Fruit fly (Drosophila melanogaster) whole organism, prepupa: ENCODE results near the gene Mer.

ENCODE experiments used
- Blimp-1 ChIP-seq: fragments of 200-800 bp; sonication (Bioruptor generic); optimal IDR thresholded peaks from 3 replicates; lab custom pipeline; 2017; ENCODE audit warnings: missing biosample characterization, missing genetic modification characterization, mild to moderate bottlenecking, moderate library complexity, missing genetic modification reagents
- CG10631 ChIP-seq: fragments of 200-800 bp; sonication (Bioruptor generic); optimal IDR thresholded peaks from 2 replicates; lab custom pipeline; 2016; ENCODE audit warnings: missing biosample characterization, missing genetic modification characterization
- CG11294 ChIP-seq: fragments of 200-800 bp; sonication (Bioruptor generic); IDR thresholded peaks from 2 replicates; pipeline ENCODE4 v1.3.6; 2022; ENCODE audit warnings: missing biosample characterization, missing genetic modification characterization
- CG11902 ChIP-seq: fragments of 200-800 bp; sonication (Bioruptor generic); optimal IDR thresholded peaks from 3 replicates; lab custom pipeline; 2016; ENCODE audit warnings: missing biosample characterization, missing genetic modification characterization
- CG15336 ChIP-seq: fragments of 200-800 bp; sonication (Bioruptor generic); IDR thresholded peaks from 2 replicates; pipeline ENCODE4 v1.3.6; 2022; ENCODE audit warnings: missing biosample characterization, missing genetic modification characterization
- CG1621 ChIP-seq: fragments of 200-800 bp; sonication (Bioruptor generic); optimal IDR thresholded peaks from 3 replicates; lab custom pipeline; 2018; ENCODE audit warnings: missing biosample characterization, mild to moderate bottlenecking, missing genetic modification characterization
- CG16779 ChIP-seq: fragments of 200-800 bp; sonication (Bioruptor generic); optimal IDR thresholded peaks from 3 replicates; lab custom pipeline; 2017; ENCODE audit warnings: missing biosample characterization, mild to moderate bottlenecking, missing genetic modification characterization
- CG3032 ChIP-seq: fragments of 200-800 bp; optimal IDR thresholded peaks from 2 replicates; lab custom pipeline; 2019; ENCODE audit warnings: missing biosample characterization, mild to moderate bottlenecking, missing genetic modification characterization, moderate library complexity
- CG31627 ChIP-seq: fragments of 200-800 bp; sonication (Bioruptor generic); optimal IDR thresholded peaks from 3 replicates; lab custom pipeline; 2016; ENCODE audit warnings: missing biosample characterization, missing genetic modification characterization
- CG34406 ChIP-seq: fragments of 200-800 bp; sonication (Bioruptor generic); optimal IDR thresholded peaks from 3 replicates; lab custom pipeline; 2016; ENCODE audit warnings: missing biosample characterization, missing genetic modification characterization
- CG3919 ChIP-seq: fragments of 200-800 bp; sonication (Bioruptor generic); optimal IDR thresholded peaks from 3 replicates; lab custom pipeline; 2016; ENCODE audit warnings: missing biosample characterization, missing genetic modification characterization
- CG4318 ChIP-seq: fragments of 200-800 bp; sonication (Bioruptor generic); optimal IDR thresholded peaks from 3 replicates; lab custom pipeline; 2017; ENCODE audit warnings: missing biosample characterization, mild to moderate bottlenecking, missing genetic modification characterization
- CG6163 ChIP-seq: fragments of 200-800 bp; sonication (Bioruptor generic); IDR thresholded peaks from 3 replicates; pipeline ENCODE4 v1.3.6; 2022; ENCODE audit warnings: missing biosample characterization, missing genetic modification characterization
- CG6276 ChIP-seq: fragments of 200-800 bp; sonication (Bioruptor generic); optimal IDR thresholded peaks from 2 replicates; lab custom pipeline; 2017; ENCODE audit warnings: missing biosample characterization, mild to moderate bottlenecking, missing genetic modification characterization
- CG6792 ChIP-seq: fragments of 200-800 bp; sonication (Bioruptor generic); optimal IDR thresholded peaks from 3 replicates; lab custom pipeline; 2016; ENCODE audit warnings: missing biosample characterization, missing genetic modification characterization
- CG6808 ChIP-seq: fragments of 200-800 bp; sonication (Bioruptor generic); optimal IDR thresholded peaks from 3 replicates; lab custom pipeline; 2017; ENCODE audit warnings: missing biosample characterization, missing genetic modification characterization, mild to moderate bottlenecking, moderate library complexity, missing genetic modification reagents
- CG7368 ChIP-seq: fragments of 200-800 bp; sonication (Bioruptor generic); optimal IDR thresholded peaks from 3 replicates; lab custom pipeline; 2016; ENCODE audit warnings: missing biosample characterization, missing genetic modification characterization
- CG8119 ChIP-seq: fragments of 200-800 bp; sonication (Bioruptor generic); IDR thresholded peaks from 3 replicates; pipeline ENCODE4 v1.3.6; 2022; ENCODE audit warnings: missing biosample characterization, missing genetic modification characterization
- CG9139 ChIP-seq: fragments of 200-800 bp; sonication (Bioruptor generic); optimal IDR thresholded peaks from 3 replicates; lab custom pipeline; 2017; ENCODE audit warnings: missing biosample characterization, mild to moderate bottlenecking, missing genetic modification characterization
- Eip78C ChIP-seq: fragments of 200-800 bp; sonication (Bioruptor generic); peaks from one replicate; lab custom pipeline; 2016; ENCODE audit warnings: missing biosample characterization, missing genetic modification characterization
- Ets21C ChIP-seq: fragments of 200-800 bp; sonication (Bioruptor generic); optimal IDR thresholded peaks from 3 replicates; lab custom pipeline; 2016; ENCODE audit warnings: missing biosample characterization, missing genetic modification characterization
- Gug ChIP-seq: fragments of 200-800 bp; sonication (Bioruptor generic); IDR thresholded peaks from 2 replicates; pipeline ENCODE4 v1.3.6; 2022; ENCODE audit warnings: missing biosample characterization, missing genetic modification characterization
- Hr38 ChIP-seq: sonication (Bioruptor generic); optimal IDR thresholded peaks from 2 replicates; lab custom pipeline; 2016; ENCODE audit warnings: missing biosample characterization, missing genetic modification characterization
- Hr4 ChIP-seq: fragments of 200-800 bp; sonication (Bioruptor generic); optimal IDR thresholded peaks from 3 replicates; lab custom pipeline; 2016; ENCODE audit warnings: missing biosample characterization, missing genetic modification characterization
- Smox ChIP-seq: fragments of 200-800 bp; sonication (Bioruptor generic); optimal IDR thresholded peaks from 3 replicates; lab custom pipeline; 2016; ENCODE audit warnings: missing biosample characterization, missing genetic modification characterization
- Sox102F ChIP-seq: fragments of 200-800 bp; sonication (Bioruptor generic); optimal IDR thresholded peaks from 2 replicates; lab custom pipeline; 2016; ENCODE audit warnings: missing biosample characterization, mild to moderate bottlenecking, missing genetic modification characterization
- Sox14 ChIP-seq: fragments of 200-800 bp; sonication (Bioruptor generic); optimal IDR thresholded peaks from 3 replicates; lab custom pipeline; 2016; ENCODE audit warnings: missing biosample characterization, missing genetic modification characterization
- Sox15 ChIP-seq: fragments of 200-800 bp; sonication (Bioruptor generic); optimal IDR thresholded peaks from 3 replicates; lab custom pipeline; 2016; ENCODE audit warnings: missing biosample characterization, missing genetic modification characterization
- achi ChIP-seq: fragments of 200-800 bp; sonication (Bioruptor generic); optimal IDR thresholded peaks from 3 replicates; lab custom pipeline; 2016; ENCODE audit warnings: missing biosample characterization, missing genetic modification characterization
- acj6 ChIP-seq: fragments of 200-800 bp; sonication (Bioruptor generic); optimal IDR thresholded peaks from 3 replicates; lab custom pipeline; 2016; ENCODE audit warnings: missing biosample characterization, missing genetic modification characterization
- cyc ChIP-seq: fragments of 200-800 bp; sonication (Bioruptor generic); optimal IDR thresholded peaks from 3 replicates; lab custom pipeline; 2016; ENCODE audit warnings: missing biosample characterization, missing genetic modification characterization
- dac ChIP-seq: fragments of 200-800 bp; sonication (Bioruptor generic); optimal IDR thresholded peaks from 2 replicates; lab custom pipeline; 2017; ENCODE audit warnings: missing biosample characterization, mild to moderate bottlenecking, missing genetic modification characterization
- esn ChIP-seq: fragments of 200-800 bp; sonication (Bioruptor generic); optimal IDR thresholded peaks from 2 replicates; lab custom pipeline; 2016; ENCODE audit warnings: missing biosample characterization, mild to moderate bottlenecking, missing genetic modification characterization, moderate library complexity
- fd59A ChIP-seq: fragments of 200-800 bp; sonication (Bioruptor generic); optimal IDR thresholded peaks from 2 replicates; lab custom pipeline; 2017; ENCODE audit warnings: missing biosample characterization, mild to moderate bottlenecking, missing genetic modification characterization, missing genetic modification reagents
- fkh ChIP-seq: fragments of 200-800 bp; sonication (Bioruptor generic); optimal IDR thresholded peaks from 3 replicates; lab custom pipeline; 2017; ENCODE audit warnings: missing biosample characterization, mild to moderate bottlenecking, missing genetic modification characterization, moderate library complexity
- lz ChIP-seq: fragments of 200-800 bp; sonication (Bioruptor generic); optimal IDR thresholded peaks from 3 replicates; lab custom pipeline; 2016; ENCODE audit warnings: missing biosample characterization, missing genetic modification characterization
- pdm3 ChIP-seq: fragments of 200-800 bp; sonication (Bioruptor generic); optimal IDR thresholded peaks from 3 replicates; lab custom pipeline; 2016; ENCODE audit warnings: missing biosample characterization, missing genetic modification characterization
- salr ChIP-seq, 2 experiments: fragments of 200-800 bp; sonication (Bioruptor generic); optimal IDR thresholded peaks; 3 replicates each; lab custom pipeline; 2016 to 2018; ENCODE audit warnings: missing biosample characterization in 2 of 2, missing genetic modification characterization in 2 of 2, mild to moderate bottlenecking in 1 of 2
- spab ChIP-seq: fragments of 200-800 bp; sonication (Bioruptor generic); optimal IDR thresholded peaks from 2 replicates; lab custom pipeline; 2017; ENCODE audit warnings: missing biosample characterization, mild to moderate bottlenecking, missing genetic modification characterization, missing genetic modification reagents
- ss ChIP-seq, 2 experiments: fragments of 200-800 bp; sonication (Bioruptor generic); optimal IDR thresholded peaks; 2 replicates in 1 of 2; 3 replicates in 1 of 2; lab custom pipeline; 2017 to 2018; ENCODE audit warnings: mild to moderate bottlenecking in 2 of 2, missing biosample characterization in 2 of 2, missing genetic modification characterization in 2 of 2, moderate library complexity in 1 of 2
- topi ChIP-seq: fragments of 200-800 bp; sonication (Bioruptor generic); optimal IDR thresholded peaks from 3 replicates; lab custom pipeline; 2016; ENCODE audit warnings: missing biosample characterization, missing genetic modification characterization
- vri ChIP-seq: fragments of 200-800 bp; sonication (Bioruptor generic); optimal IDR thresholded peaks from 3 replicates; lab custom pipeline; 2016; ENCODE audit warnings: missing biosample characterization, mild to moderate bottlenecking, missing genetic modification characterization

The Mer gene

DNA sequence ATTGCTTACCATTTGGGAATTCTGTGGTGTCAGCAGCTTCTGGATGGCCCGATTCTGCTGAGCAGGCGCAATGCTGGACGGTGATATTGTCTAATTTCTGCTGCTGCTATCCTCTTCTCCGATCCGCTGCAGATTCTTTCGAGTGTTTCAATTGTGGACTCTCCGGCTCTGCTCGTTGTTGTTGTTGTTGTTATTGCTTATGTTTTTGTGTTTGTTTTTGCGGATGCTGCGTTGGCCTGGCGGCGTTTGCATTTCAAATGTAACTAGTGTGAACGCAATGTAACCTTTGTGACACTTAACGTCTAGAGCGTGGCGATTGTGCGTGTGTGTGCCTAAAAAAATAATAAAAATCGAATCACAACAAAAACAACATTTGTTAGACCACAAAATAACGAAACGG, 18.6 kb upstream of the Mer start:
- TF ChIP-seq CG15336 (GFP tag; lab: Robert Waterston, UW) (no peak), Hr38 (no peak), Hr4 (GFP tag; lab: Kevin White, UChicago) (no peak), lz (GFP tag; lab: Kevin White, UChicago) (no peak), achi (GFP tag; lab: Kevin White, UChicago) (no peak)

DNA sequence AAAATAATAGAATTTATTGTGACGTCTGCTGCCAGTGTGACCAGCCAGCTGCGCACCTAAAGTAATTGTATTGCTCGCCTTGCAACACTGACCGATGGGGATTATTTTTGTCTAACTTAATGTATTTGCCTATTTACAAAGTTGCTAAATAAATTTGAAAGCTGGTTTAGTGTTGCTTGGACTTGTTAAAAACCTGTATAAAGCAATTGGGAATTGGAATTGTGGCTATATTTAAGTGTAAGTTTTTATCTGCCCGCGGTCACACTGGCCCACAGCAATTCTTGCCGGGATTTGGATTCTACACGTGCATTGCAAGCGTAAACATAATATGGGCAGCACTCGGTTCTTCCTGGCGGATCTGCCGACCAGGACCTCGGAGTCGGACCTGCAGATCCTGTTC, 10.8 kb upstream of the Mer start, which contains the start of the genes CG14230 and CG14232:
CG14230 (plus strand) TSS at position 94 of the 400 bp plus-strand sequence.
CG14232 (minus strand) TSS at position 177 of the 400 bp plus-strand sequence.
- TF ChIP-seq Eip78C (GFP tag; lab: Kevin White, UChicago): peak; percentile 66
- peak; percentile 56 for TF ChIP-seq Sox14 (GFP tag; lab: Kevin White, UChicago)
- TF ChIP-seq vri (GFP tag; lab: Kevin White, UChicago): no peak
- TF ChIP-seq CG16779 (tag; lab: Kevin White, UChicago): no peak
- peak; percentile 12 for TF ChIP-seq achi (GFP tag; lab: Kevin White, UChicago)
- TF ChIP-seq CG34406 (GFP tag; lab: Kevin White, UChicago): no peak
- TF ChIP-seq CG1621 (tag; lab: Kevin White, UChicago): peak; percentile 43
- peak; percentile 1 for TF ChIP-seq lz (GFP tag; lab: Kevin White, UChicago)
- peak; percentile 13 for TF ChIP-seq esn (GFP tag; lab: Kevin White, UChicago)

DNA sequence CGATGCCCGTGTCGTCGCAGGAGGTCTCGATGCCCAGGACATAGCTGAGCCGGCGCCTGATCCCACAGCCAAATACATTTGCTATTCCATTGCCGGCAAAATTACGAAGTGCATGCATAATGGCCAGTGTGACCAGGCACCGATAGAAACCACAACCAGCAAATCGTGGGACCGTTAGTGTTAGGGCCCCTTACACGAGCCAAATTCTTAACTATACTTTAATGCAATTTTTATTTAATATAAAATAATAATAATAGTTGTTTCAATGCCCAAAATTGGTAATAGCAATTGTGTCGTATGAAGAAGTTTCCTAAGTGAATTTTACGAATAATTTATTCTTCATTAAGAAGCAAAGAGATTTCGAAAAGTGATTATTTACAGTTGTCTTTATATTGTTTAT, 8.3 kb upstream of the Mer start, which contains the start of gene Tcs4:
Tcs4 (minus strand) TSS at position 145 of the 400 bp plus-strand sequence.
- no peak for TF ChIP-seq Ets21C
- peak; percentile 43; the same call in 1 of the 3 replicates for TF ChIP-seq CG6163 (GFP tag; lab: Robert Waterston, UW)
- TF ChIP-seq Gug (GFP tag; lab: Robert Waterston, UW): no peak
- TF ChIP-seq Eip78C (GFP tag; lab: Kevin White, UChicago): peak; percentile 67
- TF ChIP-seq CG3032 (tag; lab: Kevin White, UChicago): peak; percentile 20
- TF ChIP-seq esn (GFP tag; lab: Kevin White, UChicago): peak; percentile 32
- TF ChIP-seq achi (GFP tag; lab: Kevin White, UChicago): peak; percentile 21

DNA sequence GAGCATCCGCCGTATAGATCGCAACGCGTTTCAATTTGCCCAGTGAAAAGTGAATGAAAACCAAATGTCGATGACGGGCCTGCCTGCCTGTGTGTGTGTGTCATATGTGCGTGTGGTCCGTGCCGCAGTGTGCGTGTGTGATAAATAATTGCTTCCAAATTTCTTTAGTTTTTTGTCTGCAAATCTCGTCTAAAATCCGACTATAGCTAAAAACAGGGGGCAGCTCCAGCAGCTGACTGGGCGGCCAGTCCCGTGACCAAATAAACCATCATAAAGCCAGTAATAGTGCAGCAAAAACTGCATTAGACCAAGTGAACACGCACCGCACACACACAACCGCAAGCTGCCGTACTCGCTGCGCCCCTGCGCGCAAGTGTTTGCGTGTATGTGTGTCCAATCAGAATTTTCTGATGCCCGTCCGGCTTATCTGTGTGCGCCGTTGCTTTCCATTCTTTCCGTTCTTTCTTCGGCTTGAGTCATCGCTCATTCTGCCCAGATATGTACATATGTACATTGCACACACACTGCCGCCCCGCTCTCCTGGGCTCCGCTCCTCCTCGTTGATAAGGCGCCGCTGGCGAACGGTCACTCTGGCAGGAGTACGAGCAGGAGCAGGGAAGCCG, 4.1 kb upstream of the Mer start:
- no peak for TF ChIP-seq CG6792 (GFP tag; lab: Kevin White, UChicago)
- TF ChIP-seq CG11294: no peak
- TF ChIP-seq dac (GFP tag; lab: Kevin White, UChicago): no peak
- TF ChIP-seq acj6 (GFP tag; lab: Kevin White, UChicago): no peak
- peak; percentile 30 to 55 for TF ChIP-seq ss (GFP tag; optimal IDR thresholded peaks at IDR 0.05; lab: Kevin White, UChicago)
- TF ChIP-seq achi (GFP tag; lab: Kevin White, UChicago): no peak
- no peak for TF ChIP-seq fkh (GFP tag; lab: Kevin White, UChicago)
- TF ChIP-seq Smox (GFP tag; lab: Kevin White, UChicago): no peak
- TF ChIP-seq Sox14 (GFP tag; lab: Kevin White, UChicago): peak; percentile 48
- TF ChIP-seq fd59A (GFP tag; lab: Kevin White, UChicago): no peak
- peak; percentile 63 for TF ChIP-seq CG1621 (tag; lab: Kevin White, UChicago)
- TF ChIP-seq Hr4 (GFP tag; lab: Kevin White, UChicago): no peak
- no peak for TF ChIP-seq CG8119 (GFP tag; lab: Robert Waterston, UW)
- peak; percentile 31 for TF ChIP-seq topi (GFP tag; lab: Kevin White, UChicago)
- no peak for TF ChIP-seq Sox15 (GFP tag; lab: Kevin White, UChicago)
- no peak for TF ChIP-seq salr (GFP tag; optimal IDR thresholded peaks at IDR 0.05; lab: Kevin White, UChicago)
- no peak for TF ChIP-seq CG3919 (GFP tag; lab: Kevin White, UChicago)
- no peak for TF ChIP-seq Ets21C
- no peak for TF ChIP-seq CG4318 (GFP tag; lab: Kevin White, UChicago)
- no peak for TF ChIP-seq Sox102F (GFP tag; lab: Kevin White, UChicago)
- TF ChIP-seq CG6276 (GFP tag; lab: Kevin White, UChicago): no peak
- TF ChIP-seq CG6808 (GFP tag; lab: Kevin White, UChicago): no peak
- TF ChIP-seq CG11902 (GFP tag; lab: Kevin White, UChicago): no peak
- TF ChIP-seq CG6163 (GFP tag; lab: Robert Waterston, UW): 0 out of 3 replicates have a peak, but pooled peaks have one; percentile 24
- peak; percentile 60 for TF ChIP-seq Eip78C (GFP tag; lab: Kevin White, UChicago)
- TF ChIP-seq Blimp-1 (GFP tag; lab: Kevin White, UChicago): no peak
- no peak for TF ChIP-seq CG9139 (GFP tag; lab: Kevin White, UChicago)
- no peak for TF ChIP-seq CG10631 (GFP tag; lab: Kevin White, UChicago)
- no peak for TF ChIP-seq CG31627
- TF ChIP-seq pdm3 (GFP tag; lab: Kevin White, UChicago): no peak
- TF ChIP-seq lz (GFP tag; lab: Kevin White, UChicago): no peak
- TF ChIP-seq cyc (GFP tag; lab: Kevin White, UChicago): no peak
- TF ChIP-seq esn (GFP tag; lab: Kevin White, UChicago): peak; percentile 21
- no peak for TF ChIP-seq CG7368 (GFP tag; lab: Kevin White, UChicago)
- no peak for TF ChIP-seq spab (GFP tag; lab: Kevin White, UChicago)
